Worm (Caenorhabditis elegans) whole organism, young adult: ENCODE results near the gene acc-4.

Source experiments
- C06A6.2 ChIP-seq: fragments of 200-800 bp; sonication (Bioruptor generic); conservative IDR thresholded peaks from 2 replicates; pipeline ENCODE4 v1.3.6; 2022; ENCODE audit warnings: missing genetic modification characterization, missing compliant biosample characterization
- F57C9.4 ChIP-seq: sonication (generic microtip); optimal IDR thresholded peaks from 2 replicates; lab custom pipeline; 2017; ENCODE audit warnings: mild to moderate bottlenecking, missing genetic modification characterization, missing compliant biosample characterization
- K12H6.12 ChIP-seq: fragments of 200-800 bp; sonication (Bioruptor generic); optimal IDR thresholded peaks from 2 replicates; lab custom pipeline; 2018; ENCODE audit warnings: mild to moderate bottlenecking, missing genetic modification characterization, missing compliant biosample characterization
- aptf-3 ChIP-seq: fragments of 200-800 bp; sonication (Bioruptor generic); IDR thresholded peaks from 2 replicates; pipeline ENCODE4 v1.3.6; 2022; ENCODE audit warnings: missing genetic modification characterization, missing compliant biosample characterization
- athp-1 ChIP-seq: sonication (generic microtip); optimal IDR thresholded peaks from 2 replicates; lab custom pipeline; 2017; ENCODE audit warnings: mild to moderate bottlenecking, missing genetic modification characterization, missing compliant biosample characterization
- ceh-58 ChIP-seq: fragments of 200-800 bp; sonication (Bioruptor generic); IDR thresholded peaks from 2 replicates; pipeline ENCODE4 v1.3.6; 2022; ENCODE audit warnings: missing genetic modification characterization, missing compliant biosample characterization
- efl-1 ChIP-seq: fragments of 150-350 bp; optimal IDR thresholded peaks from 2 replicates; lab custom pipeline; 2014; ENCODE audit warnings: missing biosample characterization, missing genetic modification reagents, missing genetic modification characterization
- egl-18 ChIP-seq: fragments of 200-800 bp; sonication (Bioruptor generic); IDR thresholded peaks from 2 replicates; pipeline ENCODE4 v1.3.6; 2022; ENCODE audit warnings: missing genetic modification reagents, missing genetic modification characterization, missing compliant biosample characterization
- hsf-1 ChIP-seq: fragments of 200-800 bp; sonication (Bioruptor generic); IDR thresholded peaks from 2 replicates; pipeline ENCODE4 v1.3.6; 2022; ENCODE audit warnings: missing genetic modification reagents, missing genetic modification characterization, missing compliant biosample characterization
- lag-1 ChIP-seq: fragments of 200-800 bp; sonication (Bioruptor generic); IDR thresholded peaks from 2 replicates; pipeline ENCODE4 v1.3.6; 2022; ENCODE audit warnings: missing genetic modification reagents, missing genetic modification characterization, missing compliant biosample characterization
- lin-35 ChIP-seq, 3 experiments: fragments of 150-350 bp in 2 of 3; sonication (generic microtip) in 1 of 3; optimal IDR thresholded peaks; 2 replicates each; lab custom pipeline; 2014 to 2018; ENCODE audit warnings: missing biosample characterization in 3 of 3, missing genetic modification characterization in 3 of 3, missing genetic modification reagents in 3 of 3
- lin-54 ChIP-seq: fragments of 200-800 bp; sonication (Bioruptor generic); optimal IDR thresholded peaks from 2 replicates; lab custom pipeline; 2018; ENCODE audit warnings: mild to moderate bottlenecking, missing genetic modification characterization, missing compliant biosample characterization
- nfya-1 ChIP-seq: sonication (generic microtip); optimal IDR thresholded peaks from 2 replicates; lab custom pipeline; 2017; ENCODE audit warnings: antibody characterized with exemption, missing compliant biosample characterization, missing genetic modification characterization, borderline replicate concordance; ENCODE audit not compliant: insufficient read depth
- nfyb-1 ChIP-seq: fragments of 200-800 bp; sonication (Bioruptor generic); IDR thresholded peaks from 2 replicates; pipeline ENCODE4 v1.3.6; 2022; ENCODE audit warnings: missing genetic modification reagents, missing genetic modification characterization, missing compliant biosample characterization
- nhr-179 ChIP-seq: sonication (generic microtip); optimal IDR thresholded peaks from 2 replicates; lab custom pipeline; 2016; ENCODE audit warnings: mild to moderate bottlenecking, missing genetic modification characterization, missing compliant biosample characterization
- nhr-90 ChIP-seq: sonication (generic microtip); optimal IDR thresholded peaks from 2 replicates; lab custom pipeline; 2016; ENCODE audit warnings: missing genotype, mild to moderate bottlenecking, missing genetic modification characterization, missing compliant biosample characterization
- rpc-1 ChIP-seq, 2 experiments: fragments of 150-350 bp in 1 of 2; sonication (generic microtip) in 1 of 2; optimal IDR thresholded peaks; 2 replicates each; lab custom pipeline; 2014 to 2018; ENCODE audit warnings: missing biosample characterization in 1 of 2, missing genetic modification characterization in 1 of 2, missing genetic modification reagents in 1 of 2, missing genotype in 1 of 2
- sea-2 ChIP-seq: fragments of 200-800 bp; sonication (Bioruptor generic); IDR thresholded peaks from 2 replicates; pipeline ENCODE4 v1.3.6; 2022; ENCODE audit warnings: missing genetic modification characterization, missing compliant biosample characterization
- snpc-1.1 ChIP-seq: sonication (generic microtip); optimal IDR thresholded peaks from 2 replicates; lab custom pipeline; 2017; ENCODE audit warnings: missing genetic modification characterization, mild to moderate bottlenecking, missing compliant biosample characterization, antibody characterized with exemption, moderate library complexity, missing genotype, missing genetic modification reagents; ENCODE audit not compliant: insufficient read depth
- snpc-4 ChIP-seq, 5 experiments: fragments of 150-350 bp in 1 of 5; sonication (generic microtip) in 4 of 5; optimal IDR thresholded peaks; 2 replicates each; lab custom pipeline; 2014 to 2018; ENCODE audit warnings: missing genetic modification characterization in 5 of 5, missing biosample characterization in 3 of 5, antibody characterized with exemption in 2 of 5, mild to moderate bottlenecking in 2 of 5, missing compliant biosample characterization in 2 of 5, missing genotype in 2 of 5, moderate library complexity in 2 of 5, missing genetic modification reagents in 1 of 5
- somi-1 ChIP-seq: fragments of 200-800 bp; sonication (Bioruptor generic); optimal IDR thresholded peaks from 2 replicates; lab custom pipeline; 2018; ENCODE audit warnings: mild to moderate bottlenecking, missing genetic modification characterization, missing compliant biosample characterization

Gene acc-4

ce11 chrIII:13446865-13447264 lies 37.1 kb downstream of the acc-4 start:
- peak; percentile 91 for TF ChIP-seq hsf-1 (GFP tag; lab: Robert Waterston, UW)

ce11 chrIII:13439415-13439814 lies 44.5 kb downstream of the acc-4 start, which contains the start of gene ciao-2B:
Gene ciao-2B (minus strand): TSS chrIII:13439544.
- TF ChIP-seq efl-1 (GFP tag; lab: Kevin White, UChicago) (no peak), hsf-1 (GFP tag; lab: Robert Waterston, UW) (0 out of 2 replicates have a peak, but pooled peaks have one; percentile 11), lin-35 (GFP tag; optimal IDR thresholded peaks at IDR 0.05; lab: Kevin White, UChicago) (peak in 1 of 3 experiments; percentile 64), lin-54 (peak; percentile 39)

- TF ChIP-seq aptf-3 (no peak), nhr-179 (tag; lab: Kevin White, UChicago) (no peak), egl-18 (GFP tag; lab: Robert Waterston, UW) (no peak)
These were observed 47.1 kb downstream of the acc-4 start, which contains the start of gene F45G2.9 for ce11 chrIII:13436843-13437242. Gene F45G2.9 (minus strand): TSS chrIII:13436943.

- TF ChIP-seq nfyb-1, result no peak
- TF ChIP-seq nfya-1 (tag; lab: Kevin White, UChicago), result no peak
These were observed 48.4 kb downstream of the acc-4 start, which contains the start of gene F45G2.8 for ce11 chrIII:13435570-13435969. Gene F45G2.8 (minus strand): TSS chrIII:13435670.

- TF ChIP-seq snpc-4 (GFP tag; optimal IDR thresholded peaks at IDR 0.05; lab: Kevin White, UChicago), result no peak
- TF ChIP-seq snpc-4 (tag; optimal IDR thresholded peaks at IDR 0.05; lab: Kevin White, UChicago), result no peak
- TF ChIP-seq nhr-90 (tag; lab: Kevin White, UChicago), result no peak
- TF ChIP-seq rpc-1 (optimal IDR thresholded peaks at IDR 0.05; lab: Kevin White, UChicago), result no peak
- no peak for TF ChIP-seq rpc-1 (tag; optimal IDR thresholded peaks at IDR 0.05; lab: Kevin White, UChicago)
- TF ChIP-seq C06A6.2 (GFP tag; lab: Robert Waterston, UW), result no peak
- TF ChIP-seq athp-1 (tag; lab: Kevin White, UChicago), result no peak
- TF ChIP-seq lag-1 (GFP tag; lab: Robert Waterston, UW), result no peak
- TF ChIP-seq somi-1, result no peak
- TF ChIP-seq nfya-1 (tag; lab: Kevin White, UChicago), result no peak
- no peak for TF ChIP-seq F57C9.4
- TF ChIP-seq K12H6.12 (tag; lab: Kevin White, UChicago), result no peak
- TF ChIP-seq snpc-1.1, result no peak
- no peak for TF ChIP-seq sea-2 (GFP tag; lab: Robert Waterston, UW)
- no peak for TF ChIP-seq ceh-58 (GFP tag; lab: Robert Waterston, UW)
These were observed 49.5 kb downstream of the acc-4 start, which contains the start of gene F45G2.7 for ce11 chrIII:13434404-13434803. Gene F45G2.7 (minus strand): TSS chrIII:13434504.
